Worm (Caenorhabditis elegans): ENCODE results near the gene pink-1.
A peak's percentile ranks its signal among the peaks of the same experiment; 100 is the strongest.

Gene pink-1

ce11 chrII:5355384-5355783 lies 40.1 kb downstream of the pink-1 start, which contains the start of gene srg-69:
Gene srg-69 (plus strand): TSS chrII:5355684.
- TF ChIP-seq ztf-11 (tag; optimal IDR thresholded peaks at IDR 0.05) (no peak), hmg-1.1 (GFP tag; IDR thresholded peaks at IDR 0.05) (no peak), hlh-30 (tag; optimal IDR thresholded peaks at IDR 0.05; ENCODE audit: insufficient read depth) (no peak), lin-13 (GFP tag; optimal IDR thresholded peaks at IDR 0.05) (no peak), attf-4 (tag; optimal IDR thresholded peaks at IDR 0.05) (no peak), nhr-28 (tag; optimal IDR thresholded peaks at IDR 0.05) (no peak), lsy-2 (tag; optimal IDR thresholded peaks at IDR 0.05) (no peak), cey-2 (tag; optimal IDR thresholded peaks at IDR 0.05; ENCODE audit: borderline replicate concordance, insufficient read depth) (no peak), aly-2 (tag; optimal IDR thresholded peaks at IDR 0.05) (no peak)

- peak; percentile 86 for TF ChIP-seq egl-43 (GFP tag; IDR thresholded peaks at IDR 0.05)
- TF ChIP-seq spr-1 (tag; optimal IDR thresholded peaks at IDR 0.05): peak; percentile 54
- TF ChIP-seq jun-1 (tag; optimal IDR thresholded peaks at IDR 0.05): no peak
- TF ChIP-seq dpl-1 (GFP tag; optimal IDR thresholded peaks at IDR 0.05): no peak
- no peak for TF ChIP-seq nhr-10 (tag; optimal IDR thresholded peaks at IDR 0.05)
- TF ChIP-seq nhr-25 (tag; optimal IDR thresholded peaks at IDR 0.05; ENCODE audit: borderline replicate concordance, insufficient read depth): no peak
- no peak for TF ChIP-seq zag-1 (tag; optimal IDR thresholded peaks at IDR 0.05)
- TF ChIP-seq nhr-77 (tag; optimal IDR thresholded peaks at IDR 0.05): no peak
- peak; percentile 20 for TF ChIP-seq F10B5.3 (tag; optimal IDR thresholded peaks at IDR 0.05)
- TF ChIP-seq ctbp-1 (GFP tag; IDR thresholded peaks at IDR 0.05): peak; percentile 89
- peak; percentile 97 for TF ChIP-seq dmd-8 (GFP tag; IDR thresholded peaks at IDR 0.05)
- peak in 1 of 2 experiments; percentile 37 for TF ChIP-seq lsy-2 (tag; optimal IDR thresholded peaks at IDR 0.05)
- TF ChIP-seq ZK546.5 (tag; optimal IDR thresholded peaks at IDR 0.05): no peak
- TF ChIP-seq lir-3 (tag; optimal IDR thresholded peaks at IDR 0.05): peak; percentile 16
- TF ChIP-seq unc-130 (GFP tag; optimal IDR thresholded peaks at IDR 0.05): peak; percentile 33
- TF ChIP-seq daf-16 (GFP tag; optimal IDR thresholded peaks at IDR 0.05): peak; percentile 36 to 80
- peak; percentile 18 for TF ChIP-seq daf-16 (tag; optimal IDR thresholded peaks at IDR 0.05)
- TF ChIP-seq hlh-11 (tag; optimal IDR thresholded peaks at IDR 0.05): peak; percentile 7
- TF ChIP-seq hlh-30 (tag; optimal IDR thresholded peaks at IDR 0.05; ENCODE audit: insufficient read depth): no peak
- no peak for TF ChIP-seq fkh-10 (GFP tag; optimal IDR thresholded peaks at IDR 0.05)
- TF ChIP-seq madf-9 (GFP tag; conservative IDR thresholded peaks at IDR 0.05): no peak; the same call in 1 of the 2 replicates
- peak; percentile 89 for TF ChIP-seq F26F4.8 (GFP tag; conservative IDR thresholded peaks at IDR 0.05)
- TF ChIP-seq unc-62 (GFP tag; optimal IDR thresholded peaks at IDR 0.05 in 1 of 2): no peak
- no peak for TF ChIP-seq unc-62 (tag; optimal IDR thresholded peaks at IDR 0.05)
- peak; percentile 76 for TF ChIP-seq zip-11 (GFP tag; IDR thresholded peaks at IDR 0.05)
- TF ChIP-seq ceh-32 (tag; optimal IDR thresholded peaks at IDR 0.05; ENCODE audit: poor library complexity): no peak
- peak; percentile 86; the same call in 1 of the 2 replicates for TF ChIP-seq F44E2.7 (GFP tag; IDR thresholded peaks at IDR 0.05)
- peak; percentile 86 for TF ChIP-seq daf-19 (GFP tag; conservative IDR thresholded peaks at IDR 0.05)
- no peak for TF ChIP-seq nhr-76 (tag; optimal IDR thresholded peaks at IDR 0.05)
- 0 out of 2 replicates have a peak, but pooled peaks have one; percentile 32 for TF ChIP-seq ceh-20 (GFP tag; IDR thresholded peaks at IDR 0.05)
- TF ChIP-seq zfp-2 (tag; optimal IDR thresholded peaks at IDR 0.05): no peak
- no peak for TF ChIP-seq aly-2 (tag; optimal IDR thresholded peaks at IDR 0.05)
- TF ChIP-seq F49E8.2 (tag; optimal IDR thresholded peaks at IDR 0.05; ENCODE audit: borderline replicate concordance): peak; percentile 24
- TF ChIP-seq arid-1 (GFP tag; conservative IDR thresholded peaks at IDR 0.05): peak; percentile 96
- TF ChIP-seq mxl-3 (GFP tag; optimal IDR thresholded peaks at IDR 0.05): no peak
- no peak for TF ChIP-seq nhr-11 (tag; optimal IDR thresholded peaks at IDR 0.05)
- TF ChIP-seq tra-1 (GFP tag; IDR thresholded peaks at IDR 0.05): peak; percentile 78
- no peak for TF ChIP-seq ceh-44 (GFP tag; IDR thresholded peaks at IDR 0.05)
- TF ChIP-seq ceh-62 (tag; optimal IDR thresholded peaks at IDR 0.05): no peak
- TF ChIP-seq pha-4 (GFP tag; IDR thresholded peaks at IDR 0.05): peak; percentile 88
- no peak for TF ChIP-seq pha-4 (tag; optimal IDR thresholded peaks at IDR 0.05)
- TF ChIP-seq lin-15B (tag; optimal IDR thresholded peaks at IDR 0.05): no peak
- no peak for TF ChIP-seq T20F7.1 (GFP tag; optimal IDR thresholded peaks at IDR 0.05)
- TF ChIP-seq ZK337.2 (GFP tag; IDR thresholded peaks at IDR 0.05): peak; percentile 60; the same call in 1 of the 2 replicates
Measured at ce11 chrII:5353642-5354041, 41.9 kb downstream of the pink-1 start.

Measured in whole organism, L4 larva.